Fruit fly (Drosophila melanogaster): ENCODE data around the gene CG5662.
A peak's percentile ranks its signal among the peaks of the same experiment; 100 is the strongest.

CG5662 gene

DNA sequence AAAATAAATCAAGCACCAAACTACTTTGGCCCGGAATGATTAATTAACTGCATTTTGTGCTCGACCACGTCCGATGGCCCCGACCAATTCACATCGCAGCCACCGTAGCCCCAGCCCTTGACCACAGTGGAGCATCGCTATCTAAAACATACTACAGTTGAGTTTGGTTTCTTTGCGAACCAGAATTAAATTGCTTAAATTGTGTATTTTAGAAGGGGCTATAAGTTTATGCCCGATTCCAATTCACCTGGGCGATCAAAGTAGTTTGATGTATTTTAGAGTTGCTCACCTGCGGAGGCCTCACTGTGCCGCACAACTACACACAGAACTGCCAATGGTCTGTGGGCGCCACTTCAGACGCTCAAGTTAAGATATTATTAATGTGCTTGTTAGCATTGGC, 25.1 kb downstream of the CG5662 start (continued):
- TF ChIP-seq CG7271 (tag; optimal IDR thresholded peaks at IDR 0.05) (no peak), CG8089 (GFP tag; optimal IDR thresholded peaks at IDR 0.05) (no peak), CG10565 (GFP tag; optimal IDR thresholded peaks at IDR 0.05) (no peak), sisA (GFP tag; IDR thresholded peaks at IDR 0.05) (no peak), MESR4 (GFP tag; optimal IDR thresholded peaks at IDR 0.05) (no peak), trem (tag; optimal IDR thresholded peaks at IDR 0.05) (no peak), CG6175 (GFP tag; IDR thresholded peaks at IDR 0.05) (no peak), zen2 (GFP tag; IDR thresholded peaks at IDR 0.05; ENCODE audit: partially characterized antibody) (no peak), CG30403 (GFP tag; optimal IDR thresholded peaks at IDR 0.05) (no peak), Dip3 (GFP tag; optimal IDR thresholded peaks at IDR 0.05) (no peak), CG9215 (GFP tag; IDR thresholded peaks at IDR 0.05) (peak; percentile 30; the same call in 1 of the 2 replicates), CG12104 (GFP tag; optimal IDR thresholded peaks at IDR 0.05) (no peak), CG17802 (tag; optimal IDR thresholded peaks at IDR 0.05) (no peak), Atf-2 (GFP tag; optimal IDR thresholded peaks at IDR 0.05) (no peak), Oli (tag; optimal IDR thresholded peaks at IDR 0.05) (no peak), CG12155 (GFP tag; optimal IDR thresholded peaks at IDR 0.05) (no peak), sd (tag; optimal IDR thresholded peaks at IDR 0.05) (no peak), CG1792 (GFP tag; optimal IDR thresholded peaks at IDR 0.05) (no peak), Sox102F (GFP tag; optimal IDR thresholded peaks at IDR 0.05) (peak; percentile 15), CG14860 (GFP tag; IDR thresholded peaks at IDR 0.05; ENCODE audit: partially characterized antibody) (no peak), crol (GFP tag; IDR thresholded peaks at IDR 0.05) (no peak), ind (GFP tag; optimal IDR thresholded peaks at IDR 0.05) (peak; percentile 2), bcd (GFP tag; optimal IDR thresholded peaks at IDR 0.05) (no peak), slp2 (GFP tag; optimal IDR thresholded peaks at IDR 0.05) (no peak), Dad (GFP tag; optimal IDR thresholded peaks at IDR 0.05) (no peak), CG12391 (tag; optimal IDR thresholded peaks at IDR 0.05) (no peak), CG12236 (GFP tag; optimal IDR thresholded peaks at IDR 0.05) (no peak), CG4707 (GFP tag; optimal IDR thresholded peaks at IDR 0.05) (no peak), HLHmδ (GFP tag; optimal IDR thresholded peaks at IDR 0.05) (no peak), ssp (GFP tag; IDR thresholded peaks at IDR 0.05) (no peak), Vsx1 (GFP tag; optimal IDR thresholded peaks at IDR 0.05) (no peak), peb (GFP tag; IDR thresholded peaks at IDR 0.05) (0 out of 2 replicates have a peak, but pooled peaks have one; percentile 9), Lim3 (GFP tag; IDR thresholded peaks at IDR 0.05) (no peak), CG31388 (GFP tag; optimal IDR thresholded peaks at IDR 0.05) (no peak), CG18476 (GFP tag; optimal IDR thresholded peaks at IDR 0.05) (no peak), Nf-YC (tag; optimal IDR thresholded peaks at IDR 0.05) (no peak), ham (GFP tag; IDR thresholded peaks at IDR 0.05) (no peak), CG12071 (GFP tag; optimal IDR thresholded peaks at IDR 0.05) (no peak), CG9932 (GFP tag; IDR thresholded peaks at IDR 0.05) (0 out of 2 replicates have a peak, but pooled peaks have one; percentile 19), CG31441 (GFP tag; IDR thresholded peaks at IDR 0.05) (no peak), pho (GFP tag; optimal IDR thresholded peaks at IDR 0.05) (no peak), Chrac-16 (GFP tag; optimal IDR thresholded peaks at IDR 0.05) (no peak), ci (GFP tag; IDR thresholded peaks at IDR 0.05) (peak; percentile 24; the same call in 1 of the 3 replicates), schlank (tag; optimal IDR thresholded peaks at IDR 0.05) (no peak), Dfd (GFP tag; optimal IDR thresholded peaks at IDR 0.05) (no peak), CG18764 (GFP tag; optimal IDR thresholded peaks at IDR 0.05) (no peak), stc (GFP tag; IDR thresholded peaks at IDR 0.05) (no peak), HLH3B (GFP tag; IDR thresholded peaks at IDR 0.05) (no peak), CG17829 (tag; optimal IDR thresholded peaks at IDR 0.05) (no peak), CG17361 (GFP tag; IDR thresholded peaks at IDR 0.05) (no peak), dmrt99B (tag; optimal IDR thresholded peaks at IDR 0.05) (peak; percentile 16), lmd (GFP tag; IDR thresholded peaks at IDR 0.05) (peak; percentile 25; the same call in 1 of the 2 replicates)
